Worm (Caenorhabditis elegans) whole organism, early embryonic: ENCODE measurements around the gene srbc-39.

Experiments
- B0310.2 ChIP-seq: sonication (generic microtip); optimal IDR thresholded peaks from 2 replicates; lab custom pipeline; 2016; ENCODE audit warnings: mild to moderate bottlenecking, missing genetic modification characterization, missing compliant biosample characterization
- F13C5.2 ChIP-seq: sonication (generic microtip); optimal IDR thresholded peaks from 2 replicates; lab custom pipeline; 2017; ENCODE audit warnings: mild to moderate bottlenecking, missing genetic modification characterization, inconsistent platforms, missing compliant biosample characterization
- aly-1 ChIP-seq: sonication (generic microtip); optimal IDR thresholded peaks from 2 replicates; lab custom pipeline; 2016; ENCODE audit warnings: missing genetic modification characterization, missing compliant biosample characterization
- ama-1 ChIP-seq: fragments of 150-350 bp; optimal IDR thresholded peaks from 2 replicates; lab custom pipeline; 2014
- ceh-13 ChIP-seq: fragments of 200-800 bp; sonication (Bioruptor generic); optimal IDR thresholded peaks from 2 replicates; lab custom pipeline; 2018; ENCODE audit warnings: mild to moderate bottlenecking, missing genetic modification characterization, missing compliant biosample characterization
- ceh-36 ChIP-seq: sonication (generic microtip); optimal IDR thresholded peaks from 2 replicates; lab custom pipeline; 2016; ENCODE audit warnings: missing genetic modification characterization, inconsistent platforms, missing compliant biosample characterization
- ets-7 ChIP-seq: sonication (generic microtip); optimal IDR thresholded peaks from 2 replicates; lab custom pipeline; 2016; ENCODE audit warnings: missing genotype, missing genetic modification characterization, missing compliant biosample characterization
- flt-1 ChIP-seq: fragments of 200-800 bp; sonication (Bioruptor generic); IDR thresholded peaks from 2 replicates; pipeline ENCODE4 v1.3.6; 2022; ENCODE audit warnings: missing genetic modification characterization, missing compliant biosample characterization
- hmbx-1 ChIP-seq: sonication (generic microtip); optimal IDR thresholded peaks from 2 replicates; lab custom pipeline; 2016; ENCODE audit warnings: mild to moderate bottlenecking, missing genetic modification characterization, missing compliant biosample characterization
- hmg-4 ChIP-seq: fragments of 200-800 bp; sonication (Bioruptor generic); optimal IDR thresholded peaks from 2 replicates; lab custom pipeline; 2018; ENCODE audit warnings: mild to moderate bottlenecking, missing genetic modification characterization, missing compliant biosample characterization
- hnd-1 ChIP-seq: sonication (generic microtip); optimal IDR thresholded peaks from 2 replicates; lab custom pipeline; 2016; ENCODE audit warnings: missing genetic modification characterization, missing compliant biosample characterization
- pes-1 ChIP-seq: fragments of 200-800 bp; sonication (Bioruptor generic); IDR thresholded peaks from 2 replicates; pipeline ENCODE4 v1.3.6; 2022; ENCODE audit warnings: missing genetic modification reagents, missing genetic modification characterization, missing compliant biosample characterization
- scrt-1 ChIP-seq: fragments of 200-800 bp; sonication (Bioruptor generic); IDR thresholded peaks from 2 replicates; pipeline ENCODE4 v1.3.6; 2022; ENCODE audit warnings: missing genetic modification characterization, missing compliant biosample characterization
- sea-1 ChIP-seq: fragments of 200-800 bp; sonication (Bioruptor generic); conservative IDR thresholded peaks from 2 replicates; pipeline ENCODE4 v1.3.6; 2022; ENCODE audit warnings: missing genetic modification characterization, missing compliant biosample characterization
- tbx-11 ChIP-seq: fragments of 200-800 bp; sonication (Bioruptor generic); IDR thresholded peaks from 2 replicates; pipeline ENCODE4 v1.3.6; 2022; ENCODE audit warnings: missing genetic modification characterization, missing compliant biosample characterization
- tbx-37 ChIP-seq: fragments of 200-800 bp; sonication (Bioruptor generic); conservative IDR thresholded peaks from 2 replicates; pipeline ENCODE4 v1.3.6; 2022; ENCODE audit warnings: missing genetic modification reagents, missing genetic modification characterization, missing compliant biosample characterization
- tra-4 ChIP-seq: sonication (generic microtip); optimal IDR thresholded peaks from 2 replicates; lab custom pipeline; 2017; ENCODE audit warnings: missing genetic modification characterization, missing compliant biosample characterization

The srbc-39 gene

ce11 chrV:726573-727483, 17.9 kb downstream of the srbc-39 start:
- TF ChIP-seq pes-1 (no peak), ets-7 (tag; lab: Kevin White, UChicago) (no peak), ceh-13 (GFP tag; lab: Kevin White, UChicago) (no peak), tbx-37 (GFP tag; lab: Robert Waterston, UW) (no peak), ceh-36 (tag; lab: Kevin White, UChicago) (no peak), hnd-1 (no peak), hmg-4 (GFP tag; lab: Kevin White, UChicago) (no peak), sea-1 (no peak), hmbx-1 (tag; lab: Kevin White, UChicago) (no peak), scrt-1 (GFP tag; lab: Robert Waterston, UW) (no peak)

ce11 chrV:727484-728351, 18.8 kb downstream of the srbc-39 start, which contains the start of the genes icl-1 and srh-2:
icl-1 (minus strand) TSS chrV:728004.
srh-2 (plus strand) TSS chrV:728301.
- TF ChIP-seq B0310.2 (tag; lab: Kevin White, UChicago) (no peak), ets-7 (tag; lab: Kevin White, UChicago) (no peak)

ce11 chrV:728822-729493, 20.1 kb downstream of the srbc-39 start:
- TF ChIP-seq tbx-11 (GFP tag; lab: Robert Waterston, UW) = no peak
- no peak for TF ChIP-seq sea-1
- TF ChIP-seq tra-4 (tag; lab: Kevin White, UChicago) = no peak
- TF ChIP-seq aly-1 (tag; lab: Kevin White, UChicago) = no peak
- no peak for TF ChIP-seq tbx-37 (GFP tag; lab: Robert Waterston, UW)
- no peak for TF ChIP-seq F13C5.2
- no peak for TF ChIP-seq scrt-1 (GFP tag; lab: Robert Waterston, UW)
- no peak for TF ChIP-seq ceh-36 (tag; lab: Kevin White, UChicago)
- no peak for TF ChIP-seq flt-1 (GFP tag; lab: Robert Waterston, UW)
- TF ChIP-seq ama-1 (lab: Kevin White, UChicago) = no peak
- TF ChIP-seq pes-1 = no peak
- TF ChIP-seq ceh-13 (GFP tag; lab: Kevin White, UChicago) = no peak
- no peak for TF ChIP-seq B0310.2 (tag; lab: Kevin White, UChicago)
- TF ChIP-seq hmg-4 (GFP tag; lab: Kevin White, UChicago) = no peak
- TF ChIP-seq hmbx-1 (tag; lab: Kevin White, UChicago) = no peak
- TF ChIP-seq hnd-1 = no peak
- TF ChIP-seq ets-7 (tag; lab: Kevin White, UChicago) = no peak

ce11 chrV:730216-730615, 21.3 kb downstream of the srbc-39 start:
- TF ChIP-seq scrt-1 (GFP tag; lab: Robert Waterston, UW) = no peak
- no peak for TF ChIP-seq ama-1 (lab: Kevin White, UChicago)
- TF ChIP-seq B0310.2 (tag; lab: Kevin White, UChicago) = no peak
- no peak for TF ChIP-seq F13C5.2
- no peak for TF ChIP-seq sea-1
- no peak for TF ChIP-seq tbx-37 (GFP tag; lab: Robert Waterston, UW)
- TF ChIP-seq flt-1 (GFP tag; lab: Robert Waterston, UW) = no peak
- no peak for TF ChIP-seq aly-1 (tag; lab: Kevin White, UChicago)
- no peak for TF ChIP-seq tbx-11 (GFP tag; lab: Robert Waterston, UW)
- TF ChIP-seq ceh-13 (GFP tag; lab: Kevin White, UChicago) = no peak
- no peak for TF ChIP-seq ceh-36 (tag; lab: Kevin White, UChicago)
- no peak for TF ChIP-seq hmg-4 (GFP tag; lab: Kevin White, UChicago)
- TF ChIP-seq tra-4 (tag; lab: Kevin White, UChicago) = no peak
- TF ChIP-seq ets-7 (tag; lab: Kevin White, UChicago) = no peak
- TF ChIP-seq hmbx-1 (tag; lab: Kevin White, UChicago) = no peak
- TF ChIP-seq hnd-1 = no peak
- no peak for TF ChIP-seq pes-1

ce11 chrV:731330-731729, 22.4 kb downstream of the srbc-39 start:
- TF ChIP-seq aly-1 (tag; lab: Kevin White, UChicago) (no peak), flt-1 (GFP tag; lab: Robert Waterston, UW) (no peak), sea-1 (no peak), scrt-1 (GFP tag; lab: Robert Waterston, UW) (no peak), tbx-37 (GFP tag; lab: Robert Waterston, UW) (no peak), tra-4 (tag; lab: Kevin White, UChicago) (no peak), ets-7 (tag; lab: Kevin White, UChicago) (no peak), hnd-1 (no peak), tbx-11 (GFP tag; lab: Robert Waterston, UW) (no peak), hmg-4 (GFP tag; lab: Kevin White, UChicago) (no peak), F13C5.2 (no peak)

- TF ChIP-seq scrt-1 (GFP tag; lab: Robert Waterston, UW) (no peak), aly-1 (tag; lab: Kevin White, UChicago) (no peak), pes-1 (no peak), tbx-37 (GFP tag; lab: Robert Waterston, UW) (no peak), hmg-4 (GFP tag; lab: Kevin White, UChicago) (no peak)
Observed at ce11 chrV:736171-736570, 27.3 kb downstream of the srbc-39 start, which contains the start of gene srj-25. srj-25 (minus strand) TSS chrV:736271.
